Fruit fly (Drosophila melanogaster): ENCODE measurements around the gene His2Av.

The His2Av gene

DNA sequence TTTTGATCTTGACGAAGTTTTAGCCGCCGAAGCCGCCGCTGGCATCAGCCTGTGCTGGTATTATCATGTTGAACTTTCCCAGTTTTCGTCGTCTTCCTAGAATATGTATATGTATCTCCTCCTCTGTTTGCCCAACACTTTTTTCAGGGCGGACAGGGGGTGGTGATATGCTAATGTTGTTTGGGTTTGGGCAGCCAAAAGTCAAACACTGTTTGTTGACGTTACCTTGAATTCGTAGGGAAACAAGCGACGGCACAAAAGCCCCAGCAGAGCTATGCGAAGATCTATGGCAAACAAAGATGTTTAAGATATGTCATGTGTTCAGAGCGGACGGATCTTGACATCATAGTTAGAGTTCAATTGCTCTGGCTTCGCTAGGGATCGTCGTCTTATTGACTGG is 42.0 kb downstream of the His2Av start (continued):
- TF ChIP-seq CG17328 (GFP tag; IDR thresholded peaks at IDR 0.05) (0 out of 2 replicates have a peak, but pooled peaks have one; percentile 5), kni (GFP tag; optimal IDR thresholded peaks at IDR 0.05) (peak; percentile 82), CG4707 (GFP tag; optimal IDR thresholded peaks at IDR 0.05) (peak; percentile 31), CG14710 (tag; optimal IDR thresholded peaks at IDR 0.05) (peak; percentile 37), CG1024 (GFP tag; IDR thresholded peaks at IDR 0.05) (0 out of 2 replicates have a peak, but pooled peaks have one; percentile 16), CG2202 (tag; optimal IDR thresholded peaks at IDR 0.05) (peak; percentile 1), CG15601 (tag; optimal IDR thresholded peaks at IDR 0.05) (peak; percentile 53), CG5180 (GFP tag; optimal IDR thresholded peaks at IDR 0.05) (peak; percentile 33), Fer1 (GFP tag; optimal IDR thresholded peaks at IDR 0.05) (peak; percentile 21), mirr (GFP tag; optimal IDR thresholded peaks at IDR 0.05) (peak; percentile 42), CG30020 (tag; optimal IDR thresholded peaks at IDR 0.05) (no peak), CG7372 (GFP tag; IDR thresholded peaks at IDR 0.05) (no peak), CG11398 (GFP tag; optimal IDR thresholded peaks at IDR 0.05) (no peak), bcd (GFP tag; optimal IDR thresholded peaks at IDR 0.05) (peak; percentile 5), h (optimal IDR thresholded peaks at IDR 0.05) (no peak), CG2712 (tag; optimal IDR thresholded peaks at IDR 0.05) (peak; percentile 10), Trl (optimal IDR thresholded peaks at IDR 0.05) (no peak), Trl (GFP tag; optimal IDR thresholded peaks at IDR 0.05) (peak; percentile 17), gem (tag; optimal IDR thresholded peaks at IDR 0.05) (peak; percentile 24)

DNA sequence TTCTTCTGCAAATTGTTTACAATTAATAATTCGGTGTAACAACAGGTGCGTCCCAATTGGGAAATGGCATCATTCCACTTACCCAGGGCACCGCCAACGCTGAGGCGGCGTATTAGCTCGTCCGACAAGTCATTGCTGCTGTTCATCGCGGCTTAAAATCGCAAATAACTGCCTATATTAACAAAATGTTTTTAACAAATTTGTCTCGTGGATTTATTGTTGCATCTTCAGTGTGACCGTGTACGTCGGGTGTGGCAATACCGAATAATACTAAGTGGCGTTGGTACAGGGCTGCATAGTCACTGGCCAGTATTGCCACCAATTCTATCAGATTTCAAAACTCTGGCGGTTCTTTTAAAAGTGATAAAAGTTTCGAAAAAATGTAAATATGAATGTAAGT is 45.9 kb downstream of the His2Av start, which contains the start of gene Ets97D:
Ets97D (minus strand) TSS at position 272 of the 400 bp plus-strand sequence.
- TF ChIP-seq Nf-YB (GFP tag; optimal IDR thresholded peaks at IDR 0.05) (no peak), CG31388 (GFP tag; optimal IDR thresholded peaks at IDR 0.05) (no peak), Ets97D (GFP tag; optimal IDR thresholded peaks at IDR 0.05) (peak; percentile 84), ind (GFP tag; optimal IDR thresholded peaks at IDR 0.05) (no peak), MBD-R2 (GFP tag; IDR thresholded peaks at IDR 0.05) (peak; percentile 82), Opbp (GFP tag; IDR thresholded peaks at IDR 0.05; ENCODE audit: partially characterized antibody) (peak; percentile 59; the same call in 1 of the 3 replicates), Eip74EF (GFP tag; optimal IDR thresholded peaks at IDR 0.05) (no peak), br (optimal IDR thresholded peaks at IDR 0.05) (no peak), CG10543 (GFP tag; optimal IDR thresholded peaks at IDR 0.05) (no peak), CG12071 (GFP tag; optimal IDR thresholded peaks at IDR 0.05) (no peak), insv (GFP tag; optimal IDR thresholded peaks at IDR 0.05) (peak in 1 of 2 experiments; percentile 42), Nf-YC (tag; optimal IDR thresholded peaks at IDR 0.05) (no peak), CG14667 (GFP tag; IDR thresholded peaks at IDR 0.05) (no peak), CG6689 (GFP tag; IDR thresholded peaks at IDR 0.05) (no peak), luna (GFP tag; optimal IDR thresholded peaks at IDR 0.05) (no peak), MESR4 (GFP tag; optimal IDR thresholded peaks at IDR 0.05) (peak; percentile 61), gfzf (GFP tag; optimal IDR thresholded peaks at IDR 0.05) (peak; percentile 95), cato (GFP tag; optimal IDR thresholded peaks at IDR 0.05; ENCODE audit: borderline replicate concordance) (no peak), pan (optimal IDR thresholded peaks at IDR 0.05) (no peak), pan (GFP tag; optimal IDR thresholded peaks at IDR 0.05 in 1 of 2, IDR thresholded peaks at IDR 0.05 in 1 of 2) (no peak), dmrt99B (tag; optimal IDR thresholded peaks at IDR 0.05) (no peak), CG17912 (GFP tag; optimal IDR thresholded peaks at IDR 0.05) (no peak), CG6791 (GFP tag; IDR thresholded peaks at IDR 0.05; ENCODE audit: partially characterized antibody) (no peak), CG34224 (GFP tag; IDR thresholded peaks at IDR 0.05; ENCODE audit: partially characterized antibody) (peak; percentile 36; the same call in 2 of the 3 replicates), Drgx (GFP tag; IDR thresholded peaks at IDR 0.05) (no peak), inv (GFP tag; IDR thresholded peaks at IDR 0.05; ENCODE audit: partially characterized antibody) (no peak), cad (GFP tag; optimal IDR thresholded peaks at IDR 0.05) (no peak), sob (GFP tag; IDR thresholded peaks at IDR 0.05) (no peak), fd3F (GFP tag; optimal IDR thresholded peaks at IDR 0.05) (no peak), HLH4C (GFP tag; IDR thresholded peaks at IDR 0.05; ENCODE audit: partially characterized antibody) (no peak), CG13123 (GFP tag; optimal IDR thresholded peaks at IDR 0.05) (no peak), CG1602 (GFP tag; optimal IDR thresholded peaks at IDR 0.05) (no peak), Elba2 (GFP tag; optimal IDR thresholded peaks at IDR 0.05) (peak; percentile 94)
